Fruit fly (Drosophila melanogaster) whole organism, embryonic: ENCODE data around the gene CG15160.

ENCODE experiments used
- Ada2b ChIP-seq: fragments of 200-800 bp; sonication (Bioruptor generic); IDR thresholded peaks from 2 replicates; pipeline ENCODE4 v1.3.6; 2022; ENCODE audit warnings: missing biosample characterization, missing genetic modification characterization
- BtbVII ChIP-seq: fragments of 200-800 bp; sonication (Bioruptor generic); optimal IDR thresholded peaks from 3 replicates; lab custom pipeline; 2017; ENCODE audit warnings: missing biosample characterization, mild to moderate bottlenecking, missing genetic modification characterization
- Bteb2 ChIP-seq: fragments of 200-800 bp; sonication (Bioruptor generic); optimal IDR thresholded peaks from 2 replicates; lab custom pipeline; 2016; ENCODE audit warnings: missing biosample characterization, missing genetic modification characterization
- CG10274 ChIP-seq: fragments of 200-800 bp; sonication (Bioruptor generic); optimal IDR thresholded peaks from 3 replicates; lab custom pipeline; 2017; ENCODE audit warnings: missing biosample characterization, mild to moderate bottlenecking, missing genetic modification characterization
- CG1233 ChIP-seq: fragments of 200-800 bp; sonication (Bioruptor generic); optimal IDR thresholded peaks from 4 replicates; lab custom pipeline; 2018; ENCODE audit warnings: missing biosample characterization, mild to moderate bottlenecking, missing genetic modification characterization
- CG13624 ChIP-seq: fragments of 200-800 bp; sonication (Bioruptor generic); optimal IDR thresholded peaks from 2 replicates; lab custom pipeline; 2016; ENCODE audit warnings: missing biosample characterization, missing genetic modification characterization
- CG13775 ChIP-seq: fragments of 200-800 bp; sonication (Bioruptor generic); optimal IDR thresholded peaks from 3 replicates; lab custom pipeline; 2017; ENCODE audit warnings: missing biosample characterization, mild to moderate bottlenecking, missing genetic modification characterization
- CG14014 ChIP-seq: fragments of 200-800 bp; sonication (Bioruptor generic); IDR thresholded peaks from 2 replicates; pipeline ENCODE4 v1.3.6; 2022; ENCODE audit warnings: missing biosample characterization, missing genetic modification characterization
- CG14860 ChIP-seq: fragments of 200-800 bp; sonication (Bioruptor generic); IDR thresholded peaks from 3 replicates; pipeline ENCODE4 v1.3.6; 2022; ENCODE audit warnings: missing biosample characterization, missing genetic modification characterization; ENCODE audit not compliant: partially characterized antibody
- CG16813 ChIP-seq: fragments of 200-800 bp; sonication (Bioruptor generic); IDR thresholded peaks from 3 replicates; pipeline ENCODE4 v1.3.6; 2022; ENCODE audit warnings: missing biosample characterization, missing genetic modification characterization; ENCODE audit not compliant: partially characterized antibody
- CG17385 ChIP-seq: fragments of 200-800 bp; sonication (Bioruptor generic); optimal IDR thresholded peaks from 3 replicates; lab custom pipeline; 2018; ENCODE audit warnings: missing biosample characterization, mild to moderate bottlenecking, missing genetic modification characterization
- CG2120 ChIP-seq: fragments of 200-800 bp; sonication (Bioruptor generic); optimal IDR thresholded peaks from 3 replicates; lab custom pipeline; 2016; ENCODE audit warnings: missing biosample characterization, missing genetic modification characterization
- CG2875 ChIP-seq: fragments of 200-800 bp; sonication (Bioruptor generic); optimal IDR thresholded peaks from 2 replicates; lab custom pipeline; 2017; ENCODE audit warnings: missing biosample characterization, mild to moderate bottlenecking, missing genetic modification characterization, missing genetic modification reagents
- CG34376 ChIP-seq: fragments of 200-800 bp; sonication (Bioruptor generic); optimal IDR thresholded peaks from 2 replicates; lab custom pipeline; 2018; ENCODE audit warnings: missing biosample characterization, mild to moderate bottlenecking, missing genetic modification characterization
- CG3726 ChIP-seq: fragments of 200-800 bp; sonication (Bioruptor generic); IDR thresholded peaks from 3 replicates; pipeline ENCODE4, ENCODE4 v1.3.6; 2022; ENCODE audit warnings: missing biosample characterization, missing genetic modification characterization
- CG4282 ChIP-seq: fragments of 200-800 bp; sonication (Bioruptor generic); optimal IDR thresholded peaks from 2 replicates; lab custom pipeline; 2016; ENCODE audit warnings: missing biosample characterization, missing genetic modification characterization
- CG4404 ChIP-seq: fragments of 200-800 bp; sonication (Bioruptor generic); IDR thresholded peaks from 2 replicates; pipeline ENCODE4 v1.3.6; 2022; ENCODE audit warnings: missing biosample characterization, missing genetic modification characterization
- CG6175 ChIP-seq: fragments of 200-800 bp; sonication (Bioruptor generic); IDR thresholded peaks from 3 replicates; pipeline ENCODE4 v1.3.6; 2022; ENCODE audit warnings: missing biosample characterization, missing genetic modification characterization
- CoRest ChIP-seq: fragments of 200-800 bp; sonication (Bioruptor generic); optimal IDR thresholded peaks from 3 replicates; lab custom pipeline; 2018; ENCODE audit warnings: missing biosample characterization, mild to moderate bottlenecking, missing genetic modification characterization, moderate library complexity
- Dad ChIP-seq: fragments of 200-800 bp; sonication (Bioruptor generic); optimal IDR thresholded peaks from 3 replicates; lab custom pipeline; 2016; ENCODE audit warnings: missing biosample characterization, missing genetic modification characterization
- Dfd ChIP-seq, 2 experiments: fragments of >200 bp; optimal IDR thresholded peaks; 2 replicates each; lab custom pipeline; 2017; ENCODE audit warnings: missing biosample characterization in 2 of 2, missing genetic modification characterization in 2 of 2
- Doc3 ChIP-seq: fragments of 200-800 bp; sonication (Bioruptor generic); IDR thresholded peaks from 3 replicates; pipeline ENCODE4 v1.3.6; 2022; ENCODE audit warnings: missing biosample characterization, missing genetic modification characterization; ENCODE audit not compliant: partially characterized antibody
- Dp ChIP-seq: fragments of 200-800 bp; sonication (Bioruptor generic); optimal IDR thresholded peaks from 2 replicates; lab custom pipeline; 2018; ENCODE audit warnings: missing biosample characterization, mild to moderate bottlenecking, missing genetic modification characterization, moderate library complexity
- E2f2 ChIP-seq: fragments of 200-800 bp; sonication (Bioruptor generic); IDR thresholded peaks from 2 replicates; pipeline ENCODE4 v1.3.6; 2022; ENCODE audit warnings: missing biosample characterization, missing genetic modification characterization
- Elba2 ChIP-seq: fragments of 200-800 bp; sonication (Bioruptor generic); optimal IDR thresholded peaks from 3 replicates; lab custom pipeline; 2016; ENCODE audit warnings: missing biosample characterization, missing genetic modification characterization
- Fer3 ChIP-seq: fragments of 200-800 bp; sonication (Bioruptor generic); optimal IDR thresholded peaks from 2 replicates; lab custom pipeline; 2018; ENCODE audit warnings: missing biosample characterization, mild to moderate bottlenecking, missing genetic modification characterization, moderate library complexity
- HLH54F ChIP-seq: fragments of 200-800 bp; sonication (Bioruptor generic); optimal IDR thresholded peaks from 3 replicates; lab custom pipeline; 2016; ENCODE audit warnings: missing biosample characterization, missing genetic modification characterization
- Hey ChIP-seq: fragments of 200-800 bp; sonication (Bioruptor generic); optimal IDR thresholded peaks from 3 replicates; lab custom pipeline; 2018; ENCODE audit warnings: missing biosample characterization, mild to moderate bottlenecking, missing genetic modification characterization
- Hr39 ChIP-seq: fragments of >200 bp; optimal IDR thresholded peaks from 2 replicates; lab custom pipeline; 2017
- Mes4 ChIP-seq: fragments of 200-800 bp; sonication (Bioruptor generic); optimal IDR thresholded peaks from 2 replicates; lab custom pipeline; 2016; ENCODE audit warnings: missing biosample characterization, missing genetic modification characterization
- Nf-YA ChIP-seq: fragments of 200-800 bp; sonication (Bioruptor generic); IDR thresholded peaks from 2 replicates; pipeline ENCODE4 v1.3.6; 2022; ENCODE audit warnings: missing biosample characterization, missing genetic modification characterization
- Sin3A ChIP-seq: fragments of >200 bp; optimal IDR thresholded peaks from 2 replicates; lab custom pipeline; 2018
- Sox100B ChIP-seq: fragments of 200-800 bp; sonication (Bioruptor generic); optimal IDR thresholded peaks from 3 replicates; lab custom pipeline; 2018; ENCODE audit warnings: missing biosample characterization, mild to moderate bottlenecking, missing genetic modification characterization
- Sox102F ChIP-seq: fragments of 200-800 bp; sonication (Bioruptor generic); optimal IDR thresholded peaks from 2 replicates; lab custom pipeline; 2018; ENCODE audit warnings: missing biosample characterization, mild to moderate bottlenecking, missing genetic modification characterization, moderate library complexity
- Tbp ChIP-seq: fragments of >200 bp; optimal IDR thresholded peaks from 2 replicates; lab custom pipeline; 2018; ENCODE audit warnings: missing biosample characterization, missing genetic modification characterization
- Vsx1 ChIP-seq: fragments of 200-800 bp; sonication (Bioruptor generic); optimal IDR thresholded peaks from 2 replicates; lab custom pipeline; 2017; ENCODE audit warnings: missing biosample characterization, mild to moderate bottlenecking, missing genetic modification characterization, missing genetic modification reagents
- abd-A ChIP-seq: fragments of 200-800 bp; sonication (Bioruptor generic); optimal IDR thresholded peaks from 3 replicates; lab custom pipeline; 2019; ENCODE audit warnings: missing biosample characterization, mild to moderate bottlenecking, missing genetic modification characterization, moderate library complexity
- ac ChIP-seq: fragments of 200-800 bp; sonication (Bioruptor generic); optimal IDR thresholded peaks from 3 replicates; lab custom pipeline; 2017; ENCODE audit warnings: missing biosample characterization, mild to moderate bottlenecking, missing genetic modification characterization
- al ChIP-seq: fragments of 200-800 bp; sonication (Bioruptor generic); IDR thresholded peaks from 2 replicates; pipeline ENCODE4 v1.3.6; 2022; ENCODE audit warnings: missing biosample characterization, missing genetic modification characterization
- ash1 ChIP-seq: fragments of 200-800 bp; sonication (Bioruptor generic); optimal IDR thresholded peaks from 2 replicates; lab custom pipeline; 2018; ENCODE audit warnings: missing biosample characterization, mild to moderate bottlenecking, missing genetic modification characterization
- ci ChIP-seq: fragments of 200-800 bp; sonication (Bioruptor generic); IDR thresholded peaks from 3 replicates; pipeline ENCODE4 v1.3.6; 2022; ENCODE audit warnings: missing biosample characterization, missing genetic modification characterization
- dimm ChIP-seq: fragments of 200-800 bp; sonication (Bioruptor generic); IDR thresholded peaks from 2 replicates; pipeline ENCODE4 v1.3.6; 2022; ENCODE audit warnings: missing biosample characterization, missing genetic modification characterization
- ken ChIP-seq: fragments of 200-800 bp; sonication (Bioruptor generic); IDR thresholded peaks from 3 replicates; pipeline ENCODE4 v1.3.6; 2022; ENCODE audit warnings: missing biosample characterization, missing genetic modification characterization
- lola ChIP-seq, 3 experiments: fragments of >200 bp in 2 of 3; fragments of 200-800 bp in 1 of 3; sonication (Bioruptor generic) in 1 of 3; optimal IDR thresholded peaks; 2 replicates each; lab custom pipeline; 2017 to 2019; ENCODE audit warnings: missing biosample characterization in 3 of 3, missing genetic modification characterization in 3 of 3, mild to moderate bottlenecking in 1 of 3, moderate library complexity in 1 of 3
- peb ChIP-seq: fragments of 200-800 bp; sonication (Bioruptor generic); IDR thresholded peaks from 2 replicates; pipeline ENCODE4 v1.3.6; 2022; ENCODE audit warnings: missing biosample characterization, missing genetic modification characterization
- pfk ChIP-seq: fragments of 200-800 bp; sonication (Bioruptor generic); optimal IDR thresholded peaks from 2 replicates; lab custom pipeline; 2018; ENCODE audit warnings: missing biosample characterization, mild to moderate bottlenecking, missing genetic modification characterization, moderate library complexity
- ranshi ChIP-seq: fragments of 200-800 bp; sonication (Bioruptor generic); IDR thresholded peaks from 2 replicates; pipeline ENCODE4 v1.3.6; 2022; ENCODE audit warnings: missing biosample characterization, missing genetic modification characterization
- row ChIP-seq: fragments of 200-800 bp; sonication (Bioruptor generic); IDR thresholded peaks from 3 replicates; pipeline ENCODE4 v1.3.6; 2022; ENCODE audit warnings: missing biosample characterization, missing genetic modification characterization
- shn ChIP-seq: fragments of 200-800 bp; sonication (Bioruptor generic); optimal IDR thresholded peaks from 3 replicates; lab custom pipeline; 2016; ENCODE audit warnings: missing biosample characterization, missing genetic modification characterization
- trem ChIP-seq: fragments of 200-800 bp; optimal IDR thresholded peaks from 3 replicates; lab custom pipeline; 2019; ENCODE audit warnings: missing biosample characterization, mild to moderate bottlenecking, missing genetic modification characterization, moderate library complexity
- ttk ChIP-seq: fragments of 200-800 bp; sonication (Bioruptor generic); IDR thresholded peaks from 2 replicates; pipeline ENCODE4 v2.1.2; 2022; ENCODE audit warnings: missing biosample characterization, missing genetic modification characterization
- vfl ChIP-seq: fragments of 200-800 bp; sonication (Bioruptor generic); optimal IDR thresholded peaks from 2 replicates; lab custom pipeline; 2016; ENCODE audit warnings: missing biosample characterization, missing genetic modification characterization

The CG15160 gene

dm6 chr2L:18604986-18605385, 14.3 kb downstream of the CG15160 start, which contains the start of gene CG10413 (continued):
- TF ChIP-seq Hey (tag; lab: Kevin White, UChicago) (peak; percentile 92), Elba2 (GFP tag; lab: Kevin White, UChicago) (peak; percentile 99), CG1233 (GFP tag; lab: Kevin White, UChicago) (peak; percentile 98), Sox100B (GFP tag; lab: Kevin White, UChicago) (peak; percentile 95), CG14860 (GFP tag; lab: Robert Waterston, UW) (no peak), CG3726 (GFP tag; lab: Robert Waterston, UW) (peak; percentile 93), lola (GFP tag; optimal IDR thresholded peaks at IDR 0.05; lab: Kevin White, UChicago) (peak in 1 of 3 experiments; percentile 97), Nf-YA (GFP tag; lab: Robert Waterston, UW) (peak; percentile 83), CoRest (peak; percentile 99), Hr39 (lab: Kevin White, UChicago) (no peak), CG16813 (0 out of 3 replicates have a peak, but pooled peaks have one; percentile 43), ken (GFP tag; lab: Robert Waterston, UW) (peak; percentile 95), ash1 (peak; percentile 89), CG17385 (GFP tag; lab: Kevin White, UChicago) (peak; percentile 96), shn (GFP tag; lab: Kevin White, UChicago) (peak; percentile 98), Tbp (GFP tag; lab: Kevin White, UChicago) (no peak), vfl (GFP tag; lab: Kevin White, UChicago) (peak; percentile 97), Dp (GFP tag; lab: Kevin White, UChicago) (peak; percentile 42), HLH54F (GFP tag; lab: Kevin White, UChicago) (peak; percentile 98), Vsx1 (GFP tag; lab: Kevin White, UChicago) (peak; percentile 93), trem (peak; percentile 95), ttk (GFP tag; lab: Robert Waterston, UW) (peak; percentile 94), row (GFP tag; lab: Robert Waterston, UW) (peak; percentile 99), Fer3 (tag; lab: Kevin White, UChicago) (peak; percentile 98), CG13624 (GFP tag; lab: Kevin White, UChicago) (peak; percentile 98), Doc3 (GFP tag; lab: Robert Waterston, UW) (0 out of 3 replicates have a peak, but pooled peaks have one; percentile 23), Bteb2 (GFP tag; lab: Kevin White, UChicago) (peak; percentile 98), Ada2b (GFP tag; lab: Robert Waterston, UW) (peak; percentile 97), CG4282 (peak; percentile 94), CG2875 (GFP tag; lab: Kevin White, UChicago) (peak; percentile 95), pfk (GFP tag; lab: Kevin White, UChicago) (peak; percentile 69), dimm (GFP tag; lab: Robert Waterston, UW) (peak; percentile 92), abd-A (tag; lab: Kevin White, UChicago) (no peak), Dfd (GFP tag; optimal IDR thresholded peaks at IDR 0.05; lab: Kevin White, UChicago) (no peak), CG6175 (GFP tag; lab: Robert Waterston, UW) (peak; percentile 96), CG10274 (GFP tag; lab: Kevin White, UChicago) (peak; percentile 92), peb (peak; percentile 95), ac (GFP tag; lab: Kevin White, UChicago) (peak; percentile 96), Dad (GFP tag; lab: Kevin White, UChicago) (peak; percentile 96), BtbVII (peak; percentile 98), Sox102F (GFP tag; lab: Kevin White, UChicago) (peak; percentile 97), CG34376 (GFP tag; lab: Kevin White, UChicago) (peak; percentile 98), E2f2 (GFP tag; lab: Robert Waterston, UW) (peak; percentile 86), CG4404 (GFP tag; lab: Robert Waterston, UW) (peak; percentile 97), ci (GFP tag; lab: Robert Waterston, UW) (peak; percentile 98), Mes4 (GFP tag; lab: Kevin White, UChicago) (peak; percentile 95), ranshi (peak; percentile 94), CG2120 (GFP tag; lab: Kevin White, UChicago) (peak; percentile 99), Sin3A (lab: Kevin White, UChicago) (no peak), al (GFP tag; lab: Robert Waterston, UW) (peak; percentile 98), CG13775 (GFP tag; lab: Kevin White, UChicago) (peak; percentile 98), CG14014 (GFP tag; lab: Robert Waterston, UW) (peak; percentile 98)
